Worm (Caenorhabditis elegans): Measurements from ENCODE around the gene K04C1.3.
A peak's percentile ranks its signal among the peaks of the same experiment; 100 is the strongest.

The K04C1.3 gene

ce11 chrX:14206321-14206720 lies 36.9 kb downstream of the K04C1.3 start:
- TF ChIP-seq R02D3.7 (tag; optimal IDR thresholded peaks at IDR 0.05) (no peak), ZK546.5 (tag; optimal IDR thresholded peaks at IDR 0.05) (no peak), egl-27 (tag; optimal IDR thresholded peaks at IDR 0.05) (no peak), mdl-1 (tag; optimal IDR thresholded peaks at IDR 0.05) (no peak), lin-39 (tag; optimal IDR thresholded peaks at IDR 0.05) (no peak), fkh-2 (tag; optimal IDR thresholded peaks at IDR 0.05) (no peak), elt-2 (tag; optimal IDR thresholded peaks at IDR 0.05) (peak; percentile 72), pha-4 (tag; optimal IDR thresholded peaks at IDR 0.05) (peak; percentile 29), pqm-1 (tag; optimal IDR thresholded peaks at IDR 0.05) (peak; percentile 40)

- no peak for TF ChIP-seq R02D3.7 (tag; optimal IDR thresholded peaks at IDR 0.05)
- TF ChIP-seq tbx-2 (tag; optimal IDR thresholded peaks at IDR 0.05) = no peak
- no peak for TF ChIP-seq elt-3 (tag; optimal IDR thresholded peaks at IDR 0.05)
- no peak for TF ChIP-seq nhr-23 (tag; optimal IDR thresholded peaks at IDR 0.05)
- TF ChIP-seq ceh-9 (tag; optimal IDR thresholded peaks at IDR 0.05) = no peak
- no peak for TF ChIP-seq ceh-82 (tag; optimal IDR thresholded peaks at IDR 0.05)
- no peak for TF ChIP-seq unc-62 (GFP tag; optimal IDR thresholded peaks at IDR 0.05)
- no peak for TF ChIP-seq ZK546.5 (tag; optimal IDR thresholded peaks at IDR 0.05)
- no peak for TF ChIP-seq lin-15B (tag; optimal IDR thresholded peaks at IDR 0.05)
- TF ChIP-seq nfya-1 (tag; optimal IDR thresholded peaks at IDR 0.05; ENCODE audit: insufficient read depth) = peak; percentile 64
- no peak for TF ChIP-seq sea-2 (GFP tag; optimal IDR thresholded peaks at IDR 0.05)
- peak; percentile 58 for TF ChIP-seq ceh-28 (tag; optimal IDR thresholded peaks at IDR 0.05)
- peak; percentile 84 for TF ChIP-seq elt-2 (tag; optimal IDR thresholded peaks at IDR 0.05)
- TF ChIP-seq lsy-12 (tag; optimal IDR thresholded peaks at IDR 0.05) = no peak
- TF ChIP-seq pqm-1 (tag; optimal IDR thresholded peaks at IDR 0.05) = peak; percentile 69
- TF ChIP-seq nhr-43 (tag; optimal IDR thresholded peaks at IDR 0.05; ENCODE audit: poor library complexity, severe bottlenecking) = no peak
- no peak for TF ChIP-seq nhr-25 (tag; optimal IDR thresholded peaks at IDR 0.05)
- TF ChIP-seq skn-1 (tag; optimal IDR thresholded peaks at IDR 0.05) = no peak
- TF ChIP-seq daf-12 (tag; optimal IDR thresholded peaks at IDR 0.05) = no peak
- no peak for TF ChIP-seq mdl-1 (tag; optimal IDR thresholded peaks at IDR 0.05)
- no peak for TF ChIP-seq jun-1 (tag; optimal IDR thresholded peaks at IDR 0.05)
- no peak for TF ChIP-seq nhr-28 (tag; optimal IDR thresholded peaks at IDR 0.05)
- no peak for TF ChIP-seq aly-2 (tag; optimal IDR thresholded peaks at IDR 0.05)
- no peak for TF ChIP-seq mml-1 (tag; optimal IDR thresholded peaks at IDR 0.05)
- no peak for TF ChIP-seq nhr-77 (tag; optimal IDR thresholded peaks at IDR 0.05)
- no peak for TF ChIP-seq egl-5 (tag; optimal IDR thresholded peaks at IDR 0.05)
- TF ChIP-seq pha-4 (tag; optimal IDR thresholded peaks at IDR 0.05) = no peak
- no peak for TF ChIP-seq elt-1 (tag; optimal IDR thresholded peaks at IDR 0.05)
Observed at ce11 chrX:14194251-14194650, 48.9 kb downstream of the K04C1.3 start.
